Worm (Caenorhabditis elegans): Measurements from ENCODE around the gene hda-5.

The hda-5 gene

ce11 chrII:11843441-11843840, 44.6 kb downstream of the hda-5 start:
- peak; percentile 74 for TF ChIP-seq sma-9 (GFP tag; optimal IDR thresholded peaks at IDR 0.05)
- TF ChIP-seq sma-9 (tag; optimal IDR thresholded peaks at IDR 0.05), result no peak
- no peak for TF ChIP-seq elt-3 (tag; optimal IDR thresholded peaks at IDR 0.05)
- TF ChIP-seq R02D3.7 (tag; optimal IDR thresholded peaks at IDR 0.05), result no peak
- no peak for TF ChIP-seq nhr-10 (tag; optimal IDR thresholded peaks at IDR 0.05)
- TF ChIP-seq lin-13 (GFP tag; optimal IDR thresholded peaks at IDR 0.05), result no peak
- TF ChIP-seq nhr-129 (tag; optimal IDR thresholded peaks at IDR 0.05), result no peak
- TF ChIP-seq mbf-1 (tag; optimal IDR thresholded peaks at IDR 0.05), result no peak
- TF ChIP-seq unc-39 (tag; optimal IDR thresholded peaks at IDR 0.05), result no peak
- no peak for TF ChIP-seq F13H6.1 (tag; optimal IDR thresholded peaks at IDR 0.05)
- TF ChIP-seq ceh-82 (tag; optimal IDR thresholded peaks at IDR 0.05), result no peak
- TF ChIP-seq ztf-11 (tag; optimal IDR thresholded peaks at IDR 0.05), result no peak
- TF ChIP-seq lsy-2 (tag; optimal IDR thresholded peaks at IDR 0.05), result no peak
- TF ChIP-seq mdl-1 (tag; optimal IDR thresholded peaks at IDR 0.05), result no peak
- no peak for TF ChIP-seq ztf-4 (tag; optimal IDR thresholded peaks at IDR 0.05)
- TF ChIP-seq zag-1 (tag; optimal IDR thresholded peaks at IDR 0.05), result no peak
- no peak for TF ChIP-seq unc-62 (GFP tag; optimal IDR thresholded peaks at IDR 0.05)
- no peak for TF ChIP-seq dmd-4 (tag; optimal IDR thresholded peaks at IDR 0.05)
- TF ChIP-seq sma-3 (GFP tag; optimal IDR thresholded peaks at IDR 0.05), result peak; percentile 35
- peak; percentile 71 for TF ChIP-seq nhr-21 (tag; optimal IDR thresholded peaks at IDR 0.05)
- no peak for TF ChIP-seq C34F6.9 (tag; optimal IDR thresholded peaks at IDR 0.05)
- no peak for TF ChIP-seq ceh-16 (tag; optimal IDR thresholded peaks at IDR 0.05)
- peak; percentile 45 for TF ChIP-seq ama-1 (optimal IDR thresholded peaks at IDR 0.05)
- TF ChIP-seq snpc-4 (tag; optimal IDR thresholded peaks at IDR 0.05), result no peak
- no peak for TF ChIP-seq crh-2 (tag; optimal IDR thresholded peaks at IDR 0.05)
- TF ChIP-seq mab-5 (tag; optimal IDR thresholded peaks at IDR 0.05), result no peak
- no peak for TF ChIP-seq nhr-12 (tag; optimal IDR thresholded peaks at IDR 0.05)
- no peak for TF ChIP-seq nhr-23 (tag; optimal IDR thresholded peaks at IDR 0.05)
- no peak for TF ChIP-seq nhr-237 (tag; optimal IDR thresholded peaks at IDR 0.05)

ce11 chrII:11844072-11844471, 45.2 kb downstream of the hda-5 start:
- TF ChIP-seq nhr-12 (tag; optimal IDR thresholded peaks at IDR 0.05), result no peak
- no peak for TF ChIP-seq nhr-77 (tag; optimal IDR thresholded peaks at IDR 0.05)
- TF ChIP-seq ceh-16 (tag; optimal IDR thresholded peaks at IDR 0.05), result no peak
- no peak for TF ChIP-seq mdl-1 (tag; optimal IDR thresholded peaks at IDR 0.05)
- no peak for TF ChIP-seq gmeb-1 (tag; optimal IDR thresholded peaks at IDR 0.05)
- no peak for TF ChIP-seq mab-5 (tag; optimal IDR thresholded peaks at IDR 0.05)
- no peak for TF ChIP-seq aly-2 (tag; optimal IDR thresholded peaks at IDR 0.05)
- TF ChIP-seq peb-1 (tag; optimal IDR thresholded peaks at IDR 0.05), result no peak
- TF ChIP-seq blmp-1 (tag; optimal IDR thresholded peaks at IDR 0.05; ENCODE audit: insufficient read depth), result no peak
- no peak for TF ChIP-seq nhr-25 (tag; optimal IDR thresholded peaks at IDR 0.05)
- TF ChIP-seq lin-11 (tag; optimal IDR thresholded peaks at IDR 0.05), result no peak
- TF ChIP-seq elt-3 (tag; optimal IDR thresholded peaks at IDR 0.05), result no peak
- no peak for TF ChIP-seq sma-9 (GFP tag; optimal IDR thresholded peaks at IDR 0.05)
- TF ChIP-seq sma-9 (tag; optimal IDR thresholded peaks at IDR 0.05), result no peak
- TF ChIP-seq F13H6.1 (tag; optimal IDR thresholded peaks at IDR 0.05), result no peak
- no peak for TF ChIP-seq Y55F3AM.14 (GFP tag; optimal IDR thresholded peaks at IDR 0.05)
- TF ChIP-seq R02D3.7 (tag; optimal IDR thresholded peaks at IDR 0.05), result no peak
- TF ChIP-seq mbf-1 (tag; optimal IDR thresholded peaks at IDR 0.05), result no peak
- no peak for TF ChIP-seq crh-2 (tag; optimal IDR thresholded peaks at IDR 0.05)
- TF ChIP-seq fos-1 (tag; optimal IDR thresholded peaks at IDR 0.05), result no peak
- TF ChIP-seq zag-1 (tag; optimal IDR thresholded peaks at IDR 0.05), result no peak

ce11 chrII:11844984-11845383, 46.1 kb downstream of the hda-5 start:
- TF ChIP-seq nhr-77 (tag; optimal IDR thresholded peaks at IDR 0.05) (no peak), ZK546.5 (tag; optimal IDR thresholded peaks at IDR 0.05) (no peak), sem-4 (tag; optimal IDR thresholded peaks at IDR 0.05) (no peak), dmd-4 (tag; optimal IDR thresholded peaks at IDR 0.05) (no peak), lin-39 (tag; optimal IDR thresholded peaks at IDR 0.05) (no peak), sma-3 (GFP tag; optimal IDR thresholded peaks at IDR 0.05) (no peak), alr-1 (tag; optimal IDR thresholded peaks at IDR 0.05) (no peak)

Measured in whole organism, L2 larva.